Worm (Caenorhabditis elegans) whole organism, early embryonic: ENCODE data around the gene R13D11.10.

Experiments used
- B0310.2 ChIP-seq: sonication (generic microtip); optimal IDR thresholded peaks from 2 replicates; lab custom pipeline; 2016; ENCODE audit warnings: mild to moderate bottlenecking, missing genetic modification characterization, missing compliant biosample characterization
- F13C5.2 ChIP-seq: sonication (generic microtip); optimal IDR thresholded peaks from 2 replicates; lab custom pipeline; 2017; ENCODE audit warnings: mild to moderate bottlenecking, missing genetic modification characterization, inconsistent platforms, missing compliant biosample characterization
- aly-1 ChIP-seq: sonication (generic microtip); optimal IDR thresholded peaks from 2 replicates; lab custom pipeline; 2016; ENCODE audit warnings: missing genetic modification characterization, missing compliant biosample characterization
- ama-1 ChIP-seq: fragments of 150-350 bp; optimal IDR thresholded peaks from 2 replicates; lab custom pipeline; 2014
- ceh-13 ChIP-seq: fragments of 200-800 bp; sonication (Bioruptor generic); optimal IDR thresholded peaks from 2 replicates; lab custom pipeline; 2018; ENCODE audit warnings: mild to moderate bottlenecking, missing genetic modification characterization, missing compliant biosample characterization
- ceh-36 ChIP-seq: sonication (generic microtip); optimal IDR thresholded peaks from 2 replicates; lab custom pipeline; 2016; ENCODE audit warnings: missing genetic modification characterization, inconsistent platforms, missing compliant biosample characterization
- ets-7 ChIP-seq: sonication (generic microtip); optimal IDR thresholded peaks from 2 replicates; lab custom pipeline; 2016; ENCODE audit warnings: missing genotype, missing genetic modification characterization, missing compliant biosample characterization
- flt-1 ChIP-seq: fragments of 200-800 bp; sonication (Bioruptor generic); IDR thresholded peaks from 2 replicates; pipeline ENCODE4 v1.3.6; 2022; ENCODE audit warnings: missing genetic modification characterization, missing compliant biosample characterization
- hmbx-1 ChIP-seq: sonication (generic microtip); optimal IDR thresholded peaks from 2 replicates; lab custom pipeline; 2016; ENCODE audit warnings: mild to moderate bottlenecking, missing genetic modification characterization, missing compliant biosample characterization
- hmg-4 ChIP-seq: fragments of 200-800 bp; sonication (Bioruptor generic); optimal IDR thresholded peaks from 2 replicates; lab custom pipeline; 2018; ENCODE audit warnings: mild to moderate bottlenecking, missing genetic modification characterization, missing compliant biosample characterization
- hnd-1 ChIP-seq: sonication (generic microtip); optimal IDR thresholded peaks from 2 replicates; lab custom pipeline; 2016; ENCODE audit warnings: missing genetic modification characterization, missing compliant biosample characterization
- pes-1 ChIP-seq: fragments of 200-800 bp; sonication (Bioruptor generic); IDR thresholded peaks from 2 replicates; pipeline ENCODE4 v1.3.6; 2022; ENCODE audit warnings: missing genetic modification reagents, missing genetic modification characterization, missing compliant biosample characterization
- scrt-1 ChIP-seq: fragments of 200-800 bp; sonication (Bioruptor generic); IDR thresholded peaks from 2 replicates; pipeline ENCODE4 v1.3.6; 2022; ENCODE audit warnings: missing genetic modification characterization, missing compliant biosample characterization
- sea-1 ChIP-seq: fragments of 200-800 bp; sonication (Bioruptor generic); conservative IDR thresholded peaks from 2 replicates; pipeline ENCODE4 v1.3.6; 2022; ENCODE audit warnings: missing genetic modification characterization, missing compliant biosample characterization
- tbx-11 ChIP-seq: fragments of 200-800 bp; sonication (Bioruptor generic); IDR thresholded peaks from 2 replicates; pipeline ENCODE4 v1.3.6; 2022; ENCODE audit warnings: missing genetic modification characterization, missing compliant biosample characterization
- tbx-37 ChIP-seq: fragments of 200-800 bp; sonication (Bioruptor generic); conservative IDR thresholded peaks from 2 replicates; pipeline ENCODE4 v1.3.6; 2022; ENCODE audit warnings: missing genetic modification reagents, missing genetic modification characterization, missing compliant biosample characterization
- tra-4 ChIP-seq: sonication (generic microtip); optimal IDR thresholded peaks from 2 replicates; lab custom pipeline; 2017; ENCODE audit warnings: missing genetic modification characterization, missing compliant biosample characterization

R13D11.10 gene

DNA sequence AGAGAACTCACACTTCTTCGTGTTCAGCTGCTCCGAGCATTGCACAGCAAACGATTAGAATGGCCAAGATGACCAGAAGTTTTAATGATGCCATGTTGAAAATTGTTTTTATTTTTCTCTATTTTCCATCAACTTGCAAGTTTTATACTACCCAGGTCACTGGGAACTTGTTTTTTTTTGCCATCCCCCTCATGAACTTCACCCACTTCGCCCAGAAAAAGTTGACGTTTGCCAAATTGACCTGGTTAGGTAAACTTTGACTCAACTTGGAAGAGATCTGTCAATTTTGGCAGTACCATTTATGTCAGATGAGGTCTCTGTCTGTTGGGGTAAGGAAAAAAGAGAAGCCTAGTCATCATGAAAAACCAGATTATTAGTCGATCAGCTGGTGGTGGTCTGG lies at the start of gene R13D11.10:
Gene R13D11.10, minus strand, starts transcription at position 101 of the 400 bp plus-strand sequence.
- TF ChIP-seq hmg-4: no peak
- TF ChIP-seq ceh-36 (tag; lab: Kevin White, UChicago): no peak
- TF ChIP-seq F13C5.2 (tag; lab: Kevin White, UChicago): no peak

DNA sequence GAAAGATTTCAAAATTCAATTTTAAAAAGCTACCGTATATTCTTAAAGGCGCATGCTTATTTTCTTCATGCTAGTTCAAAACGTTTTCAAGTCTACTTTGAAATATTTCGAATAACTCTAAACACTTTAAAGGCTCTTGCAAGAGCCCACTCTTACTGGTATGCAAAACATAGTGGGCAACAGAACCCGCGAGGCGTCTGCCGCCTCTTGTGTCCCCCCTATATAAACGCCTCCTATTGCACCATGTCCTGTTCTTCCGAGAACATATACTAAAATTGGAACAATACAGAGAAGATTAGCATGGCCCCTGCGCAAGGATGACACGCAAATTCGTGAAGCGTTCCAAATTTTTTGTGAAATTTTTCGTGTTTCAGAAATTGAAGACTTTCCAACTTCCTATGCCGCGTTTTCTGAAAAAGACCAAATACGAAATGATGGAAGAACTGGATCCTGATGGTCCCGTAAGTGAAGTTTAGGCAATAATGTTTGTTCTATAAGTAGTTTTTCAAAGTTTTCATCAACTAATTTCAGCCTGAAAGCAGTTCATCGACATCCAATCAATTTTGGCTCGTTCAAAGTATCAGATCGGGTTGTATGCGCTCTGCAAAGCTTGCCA lies 45.9 kb upstream of the R13D11.10 start:
- TF ChIP-seq pes-1: peak; percentile 62
- no peak for TF ChIP-seq ama-1 (lab: Kevin White, UChicago)
- TF ChIP-seq ceh-36 (tag; lab: Kevin White, UChicago): no peak
- TF ChIP-seq hmbx-1 (tag; lab: Kevin White, UChicago): no peak
- TF ChIP-seq ets-7 (tag; lab: Kevin White, UChicago): no peak
- TF ChIP-seq scrt-1 (GFP tag; lab: Robert Waterston, UW): no peak
- no peak for TF ChIP-seq aly-1 (tag; lab: Kevin White, UChicago)
- peak; percentile 44; the same call in 1 of the 2 replicates for TF ChIP-seq flt-1 (GFP tag; lab: Robert Waterston, UW)
- TF ChIP-seq hmg-4: no peak
- no peak for TF ChIP-seq B0310.2
- TF ChIP-seq tra-4 (tag; lab: Kevin White, UChicago): no peak
- TF ChIP-seq sea-1 (GFP tag; lab: Robert Waterston, UW): no peak

DNA sequence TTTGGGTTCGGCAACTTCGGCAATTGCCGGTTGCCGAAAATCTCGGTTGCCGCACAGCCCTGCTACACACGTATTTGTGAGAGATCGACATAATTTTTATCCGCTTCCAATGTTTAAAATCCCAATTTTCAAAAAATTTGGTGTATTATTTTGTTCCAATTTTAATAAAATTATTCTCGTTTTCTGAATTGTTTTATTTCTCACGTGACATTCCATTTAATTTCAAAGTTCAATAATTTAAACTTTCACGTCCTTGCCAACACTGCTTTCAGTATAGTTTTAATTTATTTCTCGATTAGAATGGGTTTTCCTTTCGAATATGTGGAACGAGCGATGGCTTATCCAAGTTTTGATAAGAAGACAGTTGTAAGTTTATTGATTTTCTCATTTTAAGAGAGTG lies 43.5 kb upstream of the R13D11.10 start, which contains the start of gene K09C6.2:
Gene K09C6.2, plus strand, starts transcription at position 301 of the 400 bp plus-strand sequence.
- no peak for TF ChIP-seq B0310.2
- TF ChIP-seq tbx-11: no peak
- no peak for TF ChIP-seq ets-7 (tag; lab: Kevin White, UChicago)
- TF ChIP-seq aly-1 (tag; lab: Kevin White, UChicago): no peak
- no peak for TF ChIP-seq pes-1
- TF ChIP-seq hmg-4: no peak

DNA sequence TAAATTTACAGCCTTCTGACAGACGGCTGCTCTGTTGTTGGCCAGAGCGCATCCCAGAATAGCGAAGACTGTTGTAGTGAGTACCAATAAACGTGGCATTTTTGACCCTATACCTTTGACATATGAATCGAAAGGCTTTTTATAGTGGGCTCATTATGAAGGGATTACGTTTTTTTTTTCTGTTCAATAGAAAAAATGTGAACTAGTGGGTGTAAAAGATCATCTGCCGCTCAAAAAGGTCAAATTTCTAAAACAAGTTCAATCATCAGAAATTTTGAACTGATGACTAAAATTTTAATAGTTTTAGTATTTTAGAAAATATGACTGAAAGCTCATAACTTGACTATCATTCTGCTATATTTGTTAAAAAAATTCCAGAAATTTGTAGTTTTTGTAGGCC lies 42.0 kb upstream of the R13D11.10 start, which contains the start of gene K09C6.9:
Gene K09C6.9, minus strand, starts transcription at position 101 of the 400 bp plus-strand sequence.
- no peak for TF ChIP-seq tbx-37 (GFP tag; lab: Robert Waterston, UW)
- no peak for TF ChIP-seq ceh-13 (GFP tag; lab: Kevin White, UChicago)
- TF ChIP-seq sea-1 (GFP tag; lab: Robert Waterston, UW): no peak
- no peak for TF ChIP-seq ceh-36 (tag; lab: Kevin White, UChicago)
- TF ChIP-seq hnd-1 (tag; lab: Kevin White, UChicago): no peak
- TF ChIP-seq ama-1 (lab: Kevin White, UChicago): no peak
- no peak for TF ChIP-seq hmbx-1 (tag; lab: Kevin White, UChicago)
- TF ChIP-seq tra-4 (tag; lab: Kevin White, UChicago): no peak
- no peak for TF ChIP-seq aly-1 (tag; lab: Kevin White, UChicago)
- TF ChIP-seq hmg-4: no peak
- no peak for TF ChIP-seq pes-1
- no peak for TF ChIP-seq B0310.2
- no peak for TF ChIP-seq scrt-1 (GFP tag; lab: Robert Waterston, UW)
- TF ChIP-seq ets-7 (tag; lab: Kevin White, UChicago): no peak

DNA sequence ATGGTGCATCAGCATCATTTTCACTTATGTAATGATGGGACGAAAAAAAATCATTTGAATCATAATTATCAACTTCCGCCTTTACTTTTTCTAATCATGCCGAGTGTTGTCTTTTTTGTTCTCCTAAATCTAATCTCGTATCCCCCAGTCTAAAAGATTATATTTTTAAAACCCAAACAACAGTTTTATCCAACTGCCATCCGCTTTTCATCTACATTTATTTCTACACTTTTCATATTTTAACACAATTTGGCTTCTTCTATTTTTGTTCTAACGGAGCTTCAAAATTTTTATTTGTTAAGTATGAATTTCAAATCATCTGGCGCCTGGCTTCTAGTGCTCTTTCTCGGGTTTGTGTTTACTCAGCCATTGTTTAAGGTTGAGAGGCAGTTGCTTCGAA lies 39.2 kb upstream of the R13D11.10 start, which contains the start of gene K09C6.3:
Gene K09C6.3, plus strand, starts transcription at position 301 of the 400 bp plus-strand sequence.
- TF ChIP-seq aly-1 (tag; lab: Kevin White, UChicago): no peak
- TF ChIP-seq tbx-11: no peak
- TF ChIP-seq ceh-13 (GFP tag; lab: Kevin White, UChicago): no peak
- TF ChIP-seq scrt-1 (GFP tag; lab: Robert Waterston, UW): no peak
- no peak for TF ChIP-seq hmg-4
- TF ChIP-seq flt-1 (GFP tag; lab: Robert Waterston, UW): no peak
- no peak for TF ChIP-seq sea-1 (GFP tag; lab: Robert Waterston, UW)
- TF ChIP-seq hnd-1 (tag; lab: Kevin White, UChicago): no peak
- no peak for TF ChIP-seq tra-4 (tag; lab: Kevin White, UChicago)
- TF ChIP-seq F13C5.2 (tag; lab: Kevin White, UChicago): no peak

DNA sequence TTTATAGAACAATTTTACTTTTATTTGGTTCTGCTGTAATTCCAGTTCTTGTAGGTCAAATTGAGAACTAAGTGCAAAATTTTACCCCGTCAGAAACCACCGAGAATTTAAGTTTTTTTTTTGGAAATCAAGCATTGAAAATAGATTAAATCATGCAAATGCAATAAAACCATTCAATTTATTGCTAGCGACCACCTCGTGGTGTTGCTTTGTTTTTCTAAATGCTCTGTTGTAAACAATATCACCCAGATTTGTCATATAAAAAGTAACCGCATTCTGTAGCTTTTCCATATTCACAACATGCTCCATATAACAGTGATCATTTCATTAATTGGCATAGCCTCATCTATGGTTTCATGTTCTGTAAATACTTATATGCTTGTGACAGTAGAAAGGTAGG lies 36.5 kb upstream of the R13D11.10 start, which contains the start of gene srbc-12:
Gene srbc-12, plus strand, starts transcription at position 301 of the 400 bp plus-strand sequence.
- TF ChIP-seq ama-1 (lab: Kevin White, UChicago) (no peak), sea-1 (GFP tag; lab: Robert Waterston, UW) (no peak), tra-4 (tag; lab: Kevin White, UChicago) (no peak)

DNA sequence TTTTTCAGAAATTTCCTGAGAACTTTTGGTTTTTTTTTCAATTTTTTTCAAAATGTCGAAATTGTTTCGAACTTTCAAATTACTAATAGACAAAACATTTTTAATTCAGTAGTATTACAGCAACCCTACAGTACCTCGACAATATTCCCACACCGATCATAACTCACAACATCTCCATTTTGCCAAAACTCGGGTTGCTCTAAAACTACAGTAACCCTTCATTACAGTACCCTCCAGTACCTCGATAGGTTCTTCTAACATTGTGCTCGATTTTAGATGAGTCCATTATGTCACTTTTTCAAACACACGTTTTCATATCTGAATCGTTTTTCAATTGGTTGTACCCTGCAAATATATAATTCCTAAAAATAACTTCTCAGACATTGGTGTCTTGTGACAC lies 36.0 kb upstream of the R13D11.10 start:
- no peak for TF ChIP-seq ceh-13 (GFP tag; lab: Kevin White, UChicago)
- TF ChIP-seq scrt-1 (GFP tag; lab: Robert Waterston, UW): no peak
- TF ChIP-seq flt-1 (GFP tag; lab: Robert Waterston, UW): no peak
- no peak for TF ChIP-seq hmbx-1 (tag; lab: Kevin White, UChicago)
- TF ChIP-seq sea-1 (GFP tag; lab: Robert Waterston, UW): no peak

DNA sequence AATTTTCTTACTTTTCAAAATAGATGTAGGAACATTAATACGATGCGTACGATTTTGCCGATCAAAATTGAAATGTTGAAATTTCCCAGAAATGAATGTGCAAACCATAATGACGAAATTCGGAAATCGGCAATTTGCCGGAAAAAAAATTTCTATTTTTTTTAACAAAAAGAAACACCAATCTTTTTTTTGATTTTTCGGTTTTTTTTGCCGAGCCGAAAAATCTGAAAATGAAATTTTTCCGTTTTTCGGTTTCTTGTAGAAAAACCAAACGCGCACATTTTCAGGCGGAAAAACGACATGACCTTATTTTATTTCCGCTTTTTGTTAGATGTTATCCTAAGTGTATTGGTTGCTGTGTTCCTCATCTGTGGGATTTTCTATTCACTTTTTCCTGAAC lies 34.5 kb upstream of the R13D11.10 start, which contains the start of gene srbc-13:
Gene srbc-13, plus strand, starts transcription at position 301 of the 400 bp plus-strand sequence.
- TF ChIP-seq tbx-37 (GFP tag; lab: Robert Waterston, UW) (no peak), scrt-1 (GFP tag; lab: Robert Waterston, UW) (no peak), hmbx-1 (tag; lab: Kevin White, UChicago) (no peak), tbx-11 (no peak), sea-1 (GFP tag; lab: Robert Waterston, UW) (no peak), aly-1 (tag; lab: Kevin White, UChicago) (no peak)
